Worm (Caenorhabditis elegans) whole organism, L4 larva: ENCODE measurements around the gene F32E10.9.

Experiments used
- F26F4.8 ChIP-seq: fragments of 200-800 bp; sonication (Bioruptor generic); conservative IDR thresholded peaks from 2 replicates; pipeline ENCODE4 v1.3.6; 2022; ENCODE audit warnings: missing genetic modification characterization, missing compliant biosample characterization
- F37D6.2 ChIP-seq: sonication (generic microtip); optimal IDR thresholded peaks from 2 replicates; lab custom pipeline; 2016; ENCODE audit warnings: mild to moderate bottlenecking, missing genetic modification characterization, missing compliant biosample characterization
- F44E2.7 ChIP-seq: fragments of 200-800 bp; sonication (Bioruptor generic); IDR thresholded peaks from 2 replicates; pipeline ENCODE4 v2.1.2; 2022; ENCODE audit warnings: missing genetic modification characterization, missing compliant biosample characterization
- F49E8.2 ChIP-seq: sonication (generic microtip); optimal IDR thresholded peaks from 2 replicates; lab custom pipeline; 2016; ENCODE audit warnings: missing compliant biosample characterization, mild to moderate bottlenecking, missing genetic modification characterization, borderline replicate concordance
- R02D3.7 ChIP-seq: fragments of 150-350 bp; sonication (generic microtip); optimal IDR thresholded peaks from 3 replicates; lab custom pipeline; 2014; ENCODE audit warnings: missing biosample characterization, missing genetic modification characterization
- T20F7.1 ChIP-seq: fragments of 200-800 bp; sonication (Bioruptor generic); optimal IDR thresholded peaks from 2 replicates; lab custom pipeline; 2018; ENCODE audit warnings: mild to moderate bottlenecking, missing genetic modification characterization, missing compliant biosample characterization
- Y105C5A.15 ChIP-seq: fragments of 200-800 bp; sonication (Bioruptor generic); IDR thresholded peaks from 2 replicates; pipeline ENCODE4 v1.3.6; 2022; ENCODE audit warnings: missing genetic modification characterization, missing compliant biosample characterization
- ZK546.5 ChIP-seq, 2 experiments: sonication (generic microtip); optimal IDR thresholded peaks; 2 replicates each; lab custom pipeline; 2017; ENCODE audit warnings: missing biosample characterization in 2 of 2, missing genetic modification characterization in 2 of 2
- attf-4 ChIP-seq: sonication (generic microtip); optimal IDR thresholded peaks from 3 replicates; lab custom pipeline; 2017; ENCODE audit warnings: missing biosample characterization, missing genetic modification characterization
- ceh-28 ChIP-seq: fragments of 150-350 bp; optimal IDR thresholded peaks from 2 replicates; lab custom pipeline; 2014; ENCODE audit warnings: missing biosample characterization, missing genetic modification reagents, missing genetic modification characterization
- ceh-62 ChIP-seq: sonication (generic microtip); optimal IDR thresholded peaks from 2 replicates; lab custom pipeline; 2017; ENCODE audit warnings: missing biosample characterization, missing genetic modification characterization
- daf-16 ChIP-seq, 3 experiments: sonication (generic microtip); optimal IDR thresholded peaks; 2 replicates each; lab custom pipeline; 2016 to 2017; ENCODE audit warnings: missing genetic modification characterization in 3 of 3, missing genetic modification reagents in 3 of 3, mild to moderate bottlenecking in 2 of 3, missing compliant biosample characterization in 2 of 3, missing biosample characterization in 1 of 3, moderate library complexity in 1 of 3
- egl-27 ChIP-seq: sonication (generic microtip); optimal IDR thresholded peaks from 3 replicates; lab custom pipeline; 2017; ENCODE audit warnings: missing biosample characterization, missing genetic modification reagents, missing genetic modification characterization
- egl-43 ChIP-seq: fragments of 200-800 bp; sonication (Bioruptor generic); IDR thresholded peaks from 2 replicates; pipeline ENCODE4 v1.3.6; 2022; ENCODE audit warnings: missing genetic modification reagents, missing genetic modification characterization, missing compliant biosample characterization
- hlh-11 ChIP-seq: fragments of 200-800 bp; sonication (Bioruptor generic); optimal IDR thresholded peaks from 2 replicates; lab custom pipeline; 2018; ENCODE audit warnings: mild to moderate bottlenecking, missing genetic modification characterization, missing compliant biosample characterization
- hlh-30 ChIP-seq: sonication (generic microtip); optimal IDR thresholded peaks from 2 replicates; lab custom pipeline; 2017; ENCODE audit warnings: antibody characterized with exemption, mild to moderate bottlenecking, missing genetic modification characterization, missing compliant biosample characterization; ENCODE audit not compliant: insufficient read depth
- jun-1 ChIP-seq: fragments of 150-350 bp; optimal IDR thresholded peaks from 2 replicates; lab custom pipeline; 2014; ENCODE audit warnings: missing biosample characterization, missing genetic modification reagents, missing genetic modification characterization
- lin-1 ChIP-seq: fragments of 200-800 bp; sonication (Bioruptor generic); IDR thresholded peaks from 2 replicates; pipeline ENCODE4 v1.3.6; 2022; ENCODE audit warnings: missing genetic modification reagents, missing genetic modification characterization, missing compliant biosample characterization
- lir-3 ChIP-seq: sonication (generic microtip); optimal IDR thresholded peaks from 2 replicates; lab custom pipeline; 2016; ENCODE audit warnings: mild to moderate bottlenecking, missing genetic modification characterization, missing compliant biosample characterization
- lsy-2 ChIP-seq, 2 experiments: fragments of 150-350 bp in 1 of 2; sonication (generic microtip) in 1 of 2; optimal IDR thresholded peaks; 2 replicates each; lab custom pipeline; 2014 to 2017; ENCODE audit warnings: missing biosample characterization in 2 of 2, missing genetic modification characterization in 2 of 2
- mdt-29 ChIP-seq: fragments of 200-800 bp; sonication (Bioruptor generic); IDR thresholded peaks from 2 replicates; pipeline ENCODE4 v1.3.6; 2022; ENCODE audit warnings: missing genetic modification reagents, missing genetic modification characterization, missing compliant biosample characterization
- mxl-2 ChIP-seq: fragments of 200-800 bp; sonication (Bioruptor generic); conservative IDR thresholded peaks from 2 replicates; pipeline ENCODE4 v1.3.6; 2022; ENCODE audit warnings: missing genetic modification reagents, missing genetic modification characterization, missing compliant biosample characterization
- nhr-10 ChIP-seq: fragments of 150-350 bp; optimal IDR thresholded peaks from 2 replicates; lab custom pipeline; 2014; ENCODE audit warnings: missing biosample characterization, missing genetic modification characterization
- nhr-102 ChIP-seq: sonication (generic microtip); optimal IDR thresholded peaks from 2 replicates; lab custom pipeline; 2016; ENCODE audit warnings: mild to moderate bottlenecking, missing genetic modification characterization, moderate library complexity, missing compliant biosample characterization
- nhr-111 ChIP-seq: fragments of 200-800 bp; sonication (Bioruptor generic); optimal IDR thresholded peaks from 2 replicates; lab custom pipeline; 2018; ENCODE audit warnings: mild to moderate bottlenecking, missing genetic modification characterization, missing compliant biosample characterization
- nhr-237 ChIP-seq: sonication (generic microtip); optimal IDR thresholded peaks from 2 replicates; lab custom pipeline; 2017; ENCODE audit warnings: missing biosample characterization, missing genetic modification characterization
- nhr-25 ChIP-seq: sonication (generic microtip); optimal IDR thresholded peaks from 2 replicates; lab custom pipeline; 2017; ENCODE audit warnings: missing genetic modification characterization, mild to moderate bottlenecking, missing compliant biosample characterization, antibody characterized with exemption, moderate library complexity, borderline replicate concordance; ENCODE audit not compliant: insufficient read depth
- nhr-28 ChIP-seq: fragments of 150-350 bp; optimal IDR thresholded peaks from 2 replicates; lab custom pipeline; 2014; ENCODE audit warnings: missing biosample characterization, missing genetic modification characterization
- nhr-76 ChIP-seq: fragments of 150-350 bp; optimal IDR thresholded peaks from 2 replicates; lab custom pipeline; 2014; ENCODE audit warnings: missing biosample characterization, missing genetic modification characterization
- pha-4 ChIP-seq, 2 experiments: fragments of 150-350 bp in 1 of 2; fragments of 200-800 bp in 1 of 2; sonication (Bioruptor generic) in 1 of 2; IDR thresholded peaks in 1 of 2; optimal IDR thresholded peaks in 1 of 2; 2 replicates each; pipeline versions ENCODE4 v1.3.6 to Lab custom; 2014 to 2022; ENCODE audit warnings: missing genetic modification characterization in 2 of 2, missing genetic modification reagents in 2 of 2, missing biosample characterization in 1 of 2, missing compliant biosample characterization in 1 of 2
- set-16 ChIP-seq: fragments of 200-800 bp; sonication (Bioruptor generic); IDR thresholded peaks from 2 replicates; pipeline ENCODE4 v1.3.6; 2022; ENCODE audit warnings: missing genetic modification reagents, missing genetic modification characterization, missing compliant biosample characterization
- snpc-4 ChIP-seq: fragments of 150-350 bp; optimal IDR thresholded peaks from 2 replicates; lab custom pipeline; 2014; ENCODE audit warnings: missing biosample characterization, missing genetic modification characterization
- tag-97 ChIP-seq: fragments of 200-800 bp; sonication (Bioruptor generic); IDR thresholded peaks from 2 replicates; pipeline ENCODE4 v1.3.6; 2022; ENCODE audit warnings: missing genetic modification characterization, missing compliant biosample characterization
- tra-1 ChIP-seq: fragments of 200-800 bp; sonication (Bioruptor generic); IDR thresholded peaks from 2 replicates; pipeline ENCODE4 v1.3.6; 2022; ENCODE audit warnings: missing genetic modification reagents, missing genetic modification characterization, missing compliant biosample characterization
- unc-62 ChIP-seq, 3 experiments: fragments of 150-350 bp in 1 of 3; sonication (generic microtip); optimal IDR thresholded peaks in 2 of 3; peaks in 1 of 3; 1 replicate in 1 of 3; 2 replicates in 2 of 3; lab custom pipeline; 2014 to 2017; ENCODE audit warnings: missing biosample characterization in 3 of 3, missing genetic modification characterization in 3 of 3, missing genetic modification reagents in 3 of 3, missing genotype in 1 of 3

Gene F32E10.9

ce11 chrIV:7573944-7574343 lies 10.2 kb upstream of the F32E10.9 start (continued):
- TF ChIP-seq F37D6.2: peak; percentile 70
- peak; percentile 95 for TF ChIP-seq pha-4 (GFP tag; IDR thresholded peaks at IDR 0.05; lab: Robert Waterston, UW)
- TF ChIP-seq pha-4 (tag; optimal IDR thresholded peaks at IDR 0.05; lab: Kevin White, UChicago): no peak
- peak; percentile 71 for TF ChIP-seq hlh-30 (tag; lab: Kevin White, UChicago)
- TF ChIP-seq snpc-4 (tag; lab: Kevin White, UChicago): no peak
- TF ChIP-seq mxl-2 (GFP tag; lab: Robert Waterston, UW): peak; percentile 80
- peak; percentile 82 for TF ChIP-seq T20F7.1 (GFP tag; lab: Kevin White, UChicago)
- TF ChIP-seq ceh-62 (tag; lab: Kevin White, UChicago): no peak
- TF ChIP-seq F44E2.7: peak; percentile 97
- peak; percentile 87 for TF ChIP-seq F49E8.2 (tag; lab: Kevin White, UChicago)
- no peak for TF ChIP-seq egl-27 (tag; lab: Kevin White, UChicago)
- peak in 1 of 2 experiments; percentile 75 for TF ChIP-seq lsy-2 (tag; optimal IDR thresholded peaks at IDR 0.05; lab: Kevin White, UChicago)
- TF ChIP-seq ZK546.5 (tag; optimal IDR thresholded peaks at IDR 0.05; lab: Kevin White, UChicago): no peak
- peak; percentile 98 for TF ChIP-seq egl-43 (GFP tag; lab: Robert Waterston, UW)
- TF ChIP-seq Y105C5A.15 (GFP tag; lab: Robert Waterston, UW): peak; percentile 98
- TF ChIP-seq hlh-11 (tag; lab: Kevin White, UChicago): peak; percentile 59
- peak; percentile 81 for TF ChIP-seq nhr-102 (tag; lab: Kevin White, UChicago)
- TF ChIP-seq tra-1 (GFP tag; lab: Robert Waterston, UW): peak; percentile 90
- no peak for TF ChIP-seq ceh-28
- peak; percentile 73 to 97 for TF ChIP-seq daf-16 (GFP tag; optimal IDR thresholded peaks at IDR 0.05; lab: Kevin White, UChicago)
- peak; percentile 82 for TF ChIP-seq daf-16 (tag; optimal IDR thresholded peaks at IDR 0.05; lab: Kevin White, UChicago)
- TF ChIP-seq jun-1 (tag; lab: Kevin White, UChicago): peak; percentile 41
- TF ChIP-seq tag-97 (GFP tag; lab: Robert Waterston, UW): no peak
- peak; percentile 25 for TF ChIP-seq nhr-28 (tag; lab: Kevin White, UChicago)
- TF ChIP-seq nhr-25 (tag; lab: Kevin White, UChicago): peak; percentile 38
- peak; percentile 68 for TF ChIP-seq attf-4
- TF ChIP-seq set-16 (GFP tag; lab: Robert Waterston, UW): 0 out of 2 replicates have a peak, but pooled peaks have one; percentile 21
- TF ChIP-seq nhr-111 (GFP tag; lab: Kevin White, UChicago): peak; percentile 96
- TF ChIP-seq, all 104 proteins: peak for 79

DNA sequence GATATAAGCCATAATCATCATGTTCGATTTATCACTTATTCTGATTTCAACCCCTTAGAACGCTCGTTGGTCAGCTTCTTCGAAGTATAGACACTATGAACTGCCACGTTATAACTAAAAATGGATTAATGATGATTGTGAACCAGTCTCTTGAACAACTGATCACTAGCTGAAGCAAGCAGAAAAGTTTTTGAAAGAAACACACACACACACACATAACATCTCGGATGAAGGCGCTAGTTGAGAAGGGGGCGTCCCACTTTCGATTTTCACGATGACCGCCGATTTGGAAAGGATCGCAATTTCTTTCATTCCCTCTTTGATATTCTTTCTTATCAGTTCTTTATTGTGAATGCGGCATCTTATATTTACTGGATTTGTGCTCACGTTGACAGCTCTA lies 4.8 kb upstream of the F32E10.9 start, which contains the start of gene clec-180:
Gene clec-180 (plus strand): TSS at position 301 of the 400 bp plus-strand sequence.
- TF ChIP-seq nhr-237 (tag; lab: Kevin White, UChicago): no peak
- no peak for TF ChIP-seq nhr-10 (tag; lab: Kevin White, UChicago)
- TF ChIP-seq nhr-76 (tag; lab: Kevin White, UChicago): no peak
- TF ChIP-seq Y105C5A.15 (GFP tag; lab: Robert Waterston, UW): no peak
- TF ChIP-seq R02D3.7 (tag; lab: Kevin White, UChicago): no peak

DNA sequence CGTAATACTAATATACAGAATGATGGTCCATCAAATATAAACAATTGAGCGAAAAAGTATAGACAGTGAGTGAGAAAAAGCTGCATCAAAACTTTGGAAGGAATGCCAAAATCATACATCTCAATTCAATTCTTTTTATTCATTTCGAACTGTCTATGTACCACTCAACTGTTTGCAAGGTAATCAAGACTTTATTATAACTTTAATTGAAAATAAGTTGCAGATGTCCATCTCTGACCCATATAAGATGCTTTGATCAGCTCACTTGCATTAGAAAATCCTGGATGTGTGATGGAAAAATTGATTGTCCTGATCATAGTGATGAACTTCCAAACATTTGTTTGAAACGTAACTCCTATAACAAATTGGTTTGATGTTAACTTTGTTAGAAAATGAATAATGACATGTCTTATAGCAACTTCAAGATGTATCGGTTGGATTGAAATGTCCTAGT lies 3.8 kb upstream of the F32E10.9 start, which contains the start of gene F32E10.8:
Gene F32E10.8 (plus strand): TSS at position 51 of the 454 bp plus-strand sequence.
- TF ChIP-seq lin-1 (no peak), attf-4 (no peak), nhr-102 (tag; lab: Kevin White, UChicago) (no peak), mdt-29 (no peak), unc-62 (GFP tag; optimal IDR thresholded peaks at IDR 0.05 in 1 of 2; lab: Kevin White, UChicago) (peak in 1 of 2 experiments; percentile 97), unc-62 (tag; optimal IDR thresholded peaks at IDR 0.05; lab: Kevin White, UChicago) (no peak), F26F4.8 (GFP tag; lab: Robert Waterston, UW) (no peak), nhr-10 (tag; lab: Kevin White, UChicago) (no peak), lir-3 (tag; lab: Kevin White, UChicago) (no peak)
- TF ChIP-seq, all 104 proteins: peak for 1
